Worm (Caenorhabditis elegans) whole organism, L4 larva: Measurements from ENCODE around the gene ZK697.1.

Experiments used
- aly-2 ChIP-seq: sonication (generic microtip); optimal IDR thresholded peaks from 2 replicates; lab custom pipeline; 2018; ENCODE audit warnings: missing biosample characterization, missing genetic modification characterization
- ama-1 ChIP-seq: fragments of 150-350 bp; optimal IDR thresholded peaks from 2 replicates; lab custom pipeline; 2014; ENCODE audit warnings: inconsistent platforms, mixed read lengths
- ceh-82 ChIP-seq: sonication (generic microtip); optimal IDR thresholded peaks from 2 replicates; lab custom pipeline; 2017; ENCODE audit warnings: missing biosample characterization, missing genetic modification characterization
- dmd-8 ChIP-seq: fragments of 200-800 bp; sonication (Bioruptor generic); IDR thresholded peaks from 2 replicates; pipeline ENCODE4 v1.3.6; 2022; ENCODE audit warnings: missing genetic modification characterization, missing compliant biosample characterization
- jun-1 ChIP-seq: fragments of 150-350 bp; optimal IDR thresholded peaks from 2 replicates; lab custom pipeline; 2014; ENCODE audit warnings: missing biosample characterization, missing genetic modification reagents, missing genetic modification characterization
- nhr-11 ChIP-seq: fragments of 150-350 bp; optimal IDR thresholded peaks from 2 replicates; lab custom pipeline; 2014; ENCODE audit warnings: missing biosample characterization, missing genetic modification characterization
- nhr-28 ChIP-seq: fragments of 150-350 bp; optimal IDR thresholded peaks from 2 replicates; lab custom pipeline; 2014; ENCODE audit warnings: missing biosample characterization, missing genetic modification characterization
- nhr-76 ChIP-seq: fragments of 150-350 bp; optimal IDR thresholded peaks from 2 replicates; lab custom pipeline; 2014; ENCODE audit warnings: missing biosample characterization, missing genetic modification characterization
- nhr-77 ChIP-seq: fragments of 150-350 bp; optimal IDR thresholded peaks from 2 replicates; lab custom pipeline; 2014; ENCODE audit warnings: missing biosample characterization, missing genetic modification characterization
- skn-1 ChIP-seq: fragments of 150-350 bp; optimal IDR thresholded peaks from 2 replicates; lab custom pipeline; 2014; ENCODE audit warnings: missing biosample characterization, missing genetic modification characterization
- snpc-4 ChIP-seq: fragments of 150-350 bp; optimal IDR thresholded peaks from 2 replicates; lab custom pipeline; 2014; ENCODE audit warnings: missing biosample characterization, missing genetic modification characterization
- zag-1 ChIP-seq: fragments of 150-350 bp; optimal IDR thresholded peaks from 2 replicates; lab custom pipeline; 2014; ENCODE audit warnings: missing biosample characterization, missing genetic modification characterization

DNA sequence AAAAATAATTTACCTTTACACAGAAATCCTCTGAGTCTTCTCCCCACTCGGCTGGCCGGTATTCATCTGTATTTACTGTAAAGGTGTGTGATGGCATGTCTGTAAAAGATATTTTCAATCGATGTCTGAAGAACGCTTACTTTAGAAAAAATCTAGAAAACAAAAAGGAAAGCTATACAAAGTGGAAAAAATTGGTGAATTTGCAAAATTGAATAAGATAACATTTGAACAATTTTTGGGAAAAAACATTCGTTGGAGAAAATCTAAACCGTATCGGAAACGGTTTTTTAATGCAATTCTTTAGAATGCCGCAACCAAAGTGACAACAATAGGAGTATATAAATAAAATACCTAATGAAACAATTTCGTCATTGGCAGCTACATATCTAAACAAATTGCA is 29.3 kb downstream of the ZK697.1 start, which contains the start of gene F36H9.5:
- TF ChIP-seq ama-1 (lab: Kevin White, UChicago) = no peak
- no peak for TF ChIP-seq snpc-4 (tag; lab: Kevin White, UChicago)
- TF ChIP-seq nhr-77 (tag; lab: Kevin White, UChicago) = no peak
- no peak for TF ChIP-seq jun-1 (tag; lab: Kevin White, UChicago)
- no peak for TF ChIP-seq nhr-11 (tag; lab: Kevin White, UChicago)
- TF ChIP-seq nhr-28 (tag; lab: Kevin White, UChicago) = no peak
- no peak for TF ChIP-seq aly-2
- no peak for TF ChIP-seq zag-1 (tag; lab: Kevin White, UChicago)
- TF ChIP-seq dmd-8 (GFP tag; lab: Robert Waterston, UW) = no peak
- TF ChIP-seq nhr-76 (tag; lab: Kevin White, UChicago) = no peak
- TF ChIP-seq ceh-82 (tag; lab: Kevin White, UChicago) = no peak
- no peak for TF ChIP-seq skn-1
